Worm (Caenorhabditis elegans) whole organism, late embryonic: ENCODE data around the gene dct-15.

Experiments used
- F13H6.1 ChIP-seq: sonication (generic microtip); optimal IDR thresholded peaks from 2 replicates; lab custom pipeline; 2016; ENCODE audit warnings: missing genetic modification characterization, missing compliant biosample characterization
- ceh-31 ChIP-seq: sonication (generic microtip); optimal IDR thresholded peaks from 2 replicates; lab custom pipeline; 2016; ENCODE audit warnings: missing genetic modification characterization, missing compliant biosample characterization
- ceh-34 ChIP-seq: sonication (generic microtip); optimal IDR thresholded peaks from 2 replicates; lab custom pipeline; 2016; ENCODE audit warnings: mild to moderate bottlenecking, missing genetic modification characterization, missing compliant biosample characterization
- hlh-30 ChIP-seq: sonication (generic microtip); optimal IDR thresholded peaks from 2 replicates; lab custom pipeline; 2017; ENCODE audit warnings: antibody characterized with exemption, missing genetic modification characterization, missing compliant biosample characterization; ENCODE audit not compliant: insufficient read depth
- lim-6 ChIP-seq: sonication (generic microtip); optimal IDR thresholded peaks from 2 replicates; lab custom pipeline; 2016; ENCODE audit warnings: missing genetic modification characterization, missing compliant biosample characterization
- nhr-11 ChIP-seq: fragments of 150-350 bp; optimal IDR thresholded peaks from 2 replicates; lab custom pipeline; 2014; ENCODE audit warnings: missing biosample characterization, missing genetic modification characterization
- npax-4 ChIP-seq: sonication (generic microtip); optimal IDR thresholded peaks from 2 replicates; lab custom pipeline; 2016; ENCODE audit warnings: missing genetic modification characterization, missing compliant biosample characterization
- ref-2 ChIP-seq: sonication (generic microtip); optimal IDR thresholded peaks from 2 replicates; lab custom pipeline; 2016; ENCODE audit warnings: missing genetic modification characterization, missing compliant biosample characterization

ce11 chrIV:9770798-9771197 lies 39.7 kb downstream of the dct-15 start:
- TF ChIP-seq ceh-34 (tag; lab: Kevin White, UChicago) (no peak), ref-2 (tag; lab: Kevin White, UChicago) (peak; percentile 20), ceh-31 (tag; lab: Kevin White, UChicago) (peak; percentile 9), F13H6.1 (no peak), lim-6 (tag; lab: Kevin White, UChicago) (no peak), npax-4 (tag; lab: Kevin White, UChicago) (no peak), nhr-11 (tag; lab: Kevin White, UChicago) (no peak), hlh-30 (tag; lab: Kevin White, UChicago) (no peak)
